Worm (Caenorhabditis elegans): ENCODE measurements around the gene rcs-1.
A peak's percentile ranks its signal among the peaks of the same experiment; 100 is the strongest.

The rcs-1 gene

DNA sequence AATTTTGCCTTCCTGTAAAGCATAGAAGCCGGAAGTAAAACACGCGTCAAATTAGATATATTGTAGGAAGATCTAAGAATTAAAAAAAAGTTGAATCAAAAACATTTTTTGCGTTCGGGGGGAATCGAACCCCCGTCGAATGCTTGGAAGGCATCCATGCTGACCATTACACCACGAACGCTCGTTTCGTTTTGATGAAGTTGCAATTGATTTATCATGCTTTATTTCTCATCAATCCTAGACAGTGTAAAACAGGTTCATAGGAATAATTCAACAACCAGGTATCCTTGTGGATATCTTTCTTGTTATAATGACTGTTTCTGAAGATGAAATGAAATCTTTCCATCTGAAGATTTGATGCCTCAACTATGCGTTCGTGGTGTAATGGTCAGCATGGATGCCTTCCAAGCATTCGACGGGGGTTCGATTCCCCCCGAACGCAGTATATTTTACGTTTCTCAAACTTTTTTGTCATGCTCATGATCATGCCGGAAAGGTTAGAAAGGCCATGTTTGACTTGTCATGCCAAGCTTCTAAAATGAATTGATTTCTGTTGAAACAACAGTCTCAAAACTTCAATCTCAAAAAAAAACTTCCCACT is 8.4 kb downstream of the rcs-1 start (continued):
- no peak for TF ChIP-seq lin-29 (GFP tag; IDR thresholded peaks at IDR 0.05)
- no peak for TF ChIP-seq Y48G9A.11 (GFP tag; IDR thresholded peaks at IDR 0.05)
- no peak for TF ChIP-seq nhr-25 (tag; optimal IDR thresholded peaks at IDR 0.05; ENCODE audit: borderline replicate concordance, insufficient read depth)
- TF ChIP-seq jun-1 (tag; optimal IDR thresholded peaks at IDR 0.05): no peak
- 0 out of 2 replicates have a peak, but pooled peaks have one; percentile 46 for TF ChIP-seq ctbp-1 (GFP tag; IDR thresholded peaks at IDR 0.05)
- TF ChIP-seq nhr-11 (tag; optimal IDR thresholded peaks at IDR 0.05): no peak
- TF ChIP-seq mxl-3 (GFP tag; optimal IDR thresholded peaks at IDR 0.05): peak; percentile 7
- TF ChIP-seq dmd-6 (GFP tag; IDR thresholded peaks at IDR 0.05): peak; percentile 40; the same call in 1 of the 2 replicates
- TF ChIP-seq ceh-44 (GFP tag; IDR thresholded peaks at IDR 0.05): no peak
- no peak for TF ChIP-seq mdt-29 (GFP tag; IDR thresholded peaks at IDR 0.05)
- 0 out of 2 replicates have a peak, but pooled peaks have one; percentile 67 for TF ChIP-seq Y105C5A.15 (GFP tag; IDR thresholded peaks at IDR 0.05)
- TF ChIP-seq zip-2 (tag; optimal IDR thresholded peaks at IDR 0.05): no peak
- no peak for TF ChIP-seq tag-97 (GFP tag; IDR thresholded peaks at IDR 0.05)
- TF ChIP-seq mep-1 (tag; optimal IDR thresholded peaks at IDR 0.05): no peak
- TF ChIP-seq lin-38 (GFP tag; IDR thresholded peaks at IDR 0.05): peak; percentile 71
- TF ChIP-seq ZK546.5 (tag; optimal IDR thresholded peaks at IDR 0.05): no peak
- no peak for TF ChIP-seq hif-1 (tag; optimal IDR thresholded peaks at IDR 0.05)
- TF ChIP-seq gei-8 (GFP tag; optimal IDR thresholded peaks at IDR 0.05): no peak
- peak; percentile 0 for TF ChIP-seq rbr-2 (tag; optimal IDR thresholded peaks at IDR 0.05)
- no peak for TF ChIP-seq ama-1 (optimal IDR thresholded peaks at IDR 0.05)
- no peak for TF ChIP-seq dpl-1 (GFP tag; optimal IDR thresholded peaks at IDR 0.05)
- TF ChIP-seq daf-12 (tag; optimal IDR thresholded peaks at IDR 0.05): no peak
- TF ChIP-seq attf-4 (tag; optimal IDR thresholded peaks at IDR 0.05): no peak
- TF ChIP-seq saeg-2 (GFP tag; IDR thresholded peaks at IDR 0.05): no peak
- no peak for TF ChIP-seq unc-39 (tag; optimal IDR thresholded peaks at IDR 0.05)
- peak; percentile 17 for TF ChIP-seq hlh-11 (tag; optimal IDR thresholded peaks at IDR 0.05)
- no peak for TF ChIP-seq F10B5.3 (tag; optimal IDR thresholded peaks at IDR 0.05)
- TF ChIP-seq D1046.2 (GFP tag; IDR thresholded peaks at IDR 0.05): peak; percentile 64; the same call in 1 of the 2 replicates
- peak; percentile 66; the same call in 1 of the 2 replicates for TF ChIP-seq lim-7 (GFP tag; IDR thresholded peaks at IDR 0.05)
- TF ChIP-seq madf-5 (GFP tag; IDR thresholded peaks at IDR 0.05): 0 out of 4 replicates have a peak, but pooled peaks of 1 of the 2 experiments have one; percentile 12
- TF ChIP-seq dve-1 (tag; optimal IDR thresholded peaks at IDR 0.05; ENCODE audit: insufficient read depth): no peak
- no peak for TF ChIP-seq spr-3 (GFP tag; optimal IDR thresholded peaks at IDR 0.05)
- TF ChIP-seq daf-16 (GFP tag; optimal IDR thresholded peaks at IDR 0.05): peak; percentile 10 to 29
- TF ChIP-seq daf-16 (tag; optimal IDR thresholded peaks at IDR 0.05): peak; percentile 31
- TF ChIP-seq ceh-62 (tag; optimal IDR thresholded peaks at IDR 0.05): no peak
- TF ChIP-seq nhr-77 (tag; optimal IDR thresholded peaks at IDR 0.05): no peak
- no peak for TF ChIP-seq ceh-28 (tag; optimal IDR thresholded peaks at IDR 0.05)
- TF ChIP-seq unc-130 (GFP tag; optimal IDR thresholded peaks at IDR 0.05): peak; percentile 27
- TF ChIP-seq egl-27 (tag; optimal IDR thresholded peaks at IDR 0.05): no peak
- TF ChIP-seq ces-1 (GFP tag; optimal IDR thresholded peaks at IDR 0.05): no peak
- TF ChIP-seq php-3 (GFP tag; IDR thresholded peaks at IDR 0.05): peak; percentile 69; the same call in 1 of the 2 replicates
- TF ChIP-seq aly-2 (tag; optimal IDR thresholded peaks at IDR 0.05): no peak
- peak; percentile 58; the same call in 1 of the 2 replicates for TF ChIP-seq snpc-1.2 (GFP tag; IDR thresholded peaks at IDR 0.05)
- 0 out of 2 replicates have a peak, but pooled peaks have one; percentile 23 for TF ChIP-seq nhr-41 (GFP tag; IDR thresholded peaks at IDR 0.05)
- no peak for TF ChIP-seq sdz-12 (GFP tag; optimal IDR thresholded peaks at IDR 0.05)
- TF ChIP-seq F49E8.2 (tag; optimal IDR thresholded peaks at IDR 0.05; ENCODE audit: borderline replicate concordance): no peak
- no peak for TF ChIP-seq lin-39 (tag; optimal IDR thresholded peaks at IDR 0.05)
- TF ChIP-seq fkh-10 (GFP tag; optimal IDR thresholded peaks at IDR 0.05): no peak
- peak in 1 of 2 experiments; percentile 11 for TF ChIP-seq unc-62 (GFP tag; optimal IDR thresholded peaks at IDR 0.05 in 1 of 2)
- TF ChIP-seq unc-62 (tag; optimal IDR thresholded peaks at IDR 0.05): no peak
- no peak for TF ChIP-seq fos-1 (tag; optimal IDR thresholded peaks at IDR 0.05)
